Worm (Caenorhabditis elegans) whole organism, L4 larva: ENCODE results near the gene T24B8.7.

Experiments
- D1046.2 ChIP-seq: fragments of 200-800 bp; sonication (Bioruptor generic); IDR thresholded peaks from 2 replicates; pipeline ENCODE4 v1.3.6; 2022; ENCODE audit warnings: missing genetic modification characterization, missing compliant biosample characterization
- F10B5.3 ChIP-seq: sonication (generic microtip); optimal IDR thresholded peaks from 2 replicates; lab custom pipeline; 2016; ENCODE audit warnings: mild to moderate bottlenecking, missing genetic modification characterization, missing compliant biosample characterization
- F26F4.8 ChIP-seq: fragments of 200-800 bp; sonication (Bioruptor generic); conservative IDR thresholded peaks from 2 replicates; pipeline ENCODE4 v1.3.6; 2022; ENCODE audit warnings: missing genetic modification characterization, missing compliant biosample characterization
- F37D6.2 ChIP-seq: sonication (generic microtip); optimal IDR thresholded peaks from 2 replicates; lab custom pipeline; 2016; ENCODE audit warnings: mild to moderate bottlenecking, missing genetic modification characterization, missing compliant biosample characterization
- R02D3.7 ChIP-seq: fragments of 150-350 bp; sonication (generic microtip); optimal IDR thresholded peaks from 3 replicates; lab custom pipeline; 2014; ENCODE audit warnings: missing biosample characterization, missing genetic modification characterization
- Y5F2A.4 ChIP-seq: fragments of 200-800 bp; sonication (Bioruptor generic); optimal IDR thresholded peaks from 2 replicates; lab custom pipeline; 2018; ENCODE audit warnings: mild to moderate bottlenecking, missing genetic modification characterization, missing compliant biosample characterization
- ZK337.2 ChIP-seq: fragments of 200-800 bp; sonication (Bioruptor generic); IDR thresholded peaks from 2 replicates; pipeline ENCODE4 v1.3.6; 2022; ENCODE audit warnings: missing genetic modification reagents, missing genetic modification characterization, missing compliant biosample characterization
- aha-1 ChIP-seq: fragments of 150-350 bp; peaks from one replicate; lab custom pipeline; 2014; ENCODE audit warnings: missing biosample characterization, missing genetic modification characterization
- ama-1 ChIP-seq: fragments of 150-350 bp; optimal IDR thresholded peaks from 2 replicates; lab custom pipeline; 2014; ENCODE audit warnings: inconsistent platforms, mixed read lengths
- arid-1 ChIP-seq: fragments of 200-800 bp; sonication (Bioruptor generic); conservative IDR thresholded peaks from 2 replicates; pipeline ENCODE4 v1.3.6; 2022; ENCODE audit warnings: missing genetic modification reagents, missing genetic modification characterization, missing compliant biosample characterization
- ceh-20 ChIP-seq: fragments of 200-800 bp; sonication (Bioruptor generic); IDR thresholded peaks from 2 replicates; pipeline ENCODE4 v1.3.6; 2022; ENCODE audit warnings: missing genetic modification reagents, missing genetic modification characterization, missing compliant biosample characterization
- ceh-28 ChIP-seq: fragments of 150-350 bp; optimal IDR thresholded peaks from 2 replicates; lab custom pipeline; 2014; ENCODE audit warnings: missing biosample characterization, missing genetic modification reagents, missing genetic modification characterization
- daf-12 ChIP-seq: fragments of 150-350 bp; optimal IDR thresholded peaks from 2 replicates; lab custom pipeline; 2014; ENCODE audit warnings: missing biosample characterization, missing genetic modification reagents, missing genetic modification characterization
- daf-16 ChIP-seq, 3 experiments: sonication (generic microtip); optimal IDR thresholded peaks; 2 replicates each; lab custom pipeline; 2016 to 2017; ENCODE audit warnings: missing genetic modification characterization in 3 of 3, missing genetic modification reagents in 3 of 3, mild to moderate bottlenecking in 2 of 3, missing compliant biosample characterization in 2 of 3, missing biosample characterization in 1 of 3, moderate library complexity in 1 of 3
- daf-8 ChIP-seq: fragments of 200-800 bp; sonication (Bioruptor generic); IDR thresholded peaks from 2 replicates; pipeline ENCODE4 v1.3.6; 2022; ENCODE audit warnings: missing genetic modification characterization, missing compliant biosample characterization
- dmd-6 ChIP-seq: fragments of 200-800 bp; sonication (Bioruptor generic); IDR thresholded peaks from 2 replicates; pipeline ENCODE4 v1.3.6; 2022; ENCODE audit warnings: missing genetic modification reagents, missing genetic modification characterization, missing compliant biosample characterization
- duxl-1 ChIP-seq: sonication (generic microtip); optimal IDR thresholded peaks from 2 replicates; lab custom pipeline; 2016; ENCODE audit warnings: mild to moderate bottlenecking, missing genetic modification characterization, moderate library complexity, missing compliant biosample characterization; ENCODE audit not compliant: poor library complexity
- hif-1 ChIP-seq, 2 experiments: sonication (generic microtip); optimal IDR thresholded peaks; 2 replicates each; lab custom pipeline; 2016 to 2017; ENCODE audit warnings: missing compliant biosample characterization in 2 of 2, missing genetic modification characterization in 2 of 2, missing genetic modification reagents in 2 of 2, missing genotype in 2 of 2, mild to moderate bottlenecking in 1 of 2
- hlh-11 ChIP-seq: fragments of 200-800 bp; sonication (Bioruptor generic); optimal IDR thresholded peaks from 2 replicates; lab custom pipeline; 2018; ENCODE audit warnings: mild to moderate bottlenecking, missing genetic modification characterization, missing compliant biosample characterization
- hlh-30 ChIP-seq: sonication (generic microtip); optimal IDR thresholded peaks from 2 replicates; lab custom pipeline; 2017; ENCODE audit warnings: antibody characterized with exemption, mild to moderate bottlenecking, missing genetic modification characterization, missing compliant biosample characterization; ENCODE audit not compliant: insufficient read depth
- lin-1 ChIP-seq: fragments of 200-800 bp; sonication (Bioruptor generic); IDR thresholded peaks from 2 replicates; pipeline ENCODE4 v1.3.6; 2022; ENCODE audit warnings: missing genetic modification reagents, missing genetic modification characterization, missing compliant biosample characterization
- lir-3 ChIP-seq: sonication (generic microtip); optimal IDR thresholded peaks from 2 replicates; lab custom pipeline; 2016; ENCODE audit warnings: mild to moderate bottlenecking, missing genetic modification characterization, missing compliant biosample characterization
- madf-9 ChIP-seq: fragments of 200-800 bp; sonication (Bioruptor generic); conservative IDR thresholded peaks from 2 replicates; pipeline ENCODE4 v1.3.6; 2022; ENCODE audit warnings: missing genetic modification reagents, missing genetic modification characterization, missing compliant biosample characterization
- mdl-1 ChIP-seq, 2 experiments: fragments of 150-350 bp in 1 of 2; sonication (generic microtip) in 1 of 2; optimal IDR thresholded peaks; 2 replicates each; lab custom pipeline; 2014 to 2017; ENCODE audit warnings: missing biosample characterization in 2 of 2, missing genetic modification characterization in 2 of 2
- mep-1 ChIP-seq: fragments of 150-350 bp; sonication (generic microtip); optimal IDR thresholded peaks from 3 replicates; lab custom pipeline; 2014; ENCODE audit warnings: missing biosample characterization, missing genetic modification characterization
- mxl-3 ChIP-seq: fragments of 200-800 bp; sonication (Bioruptor generic); optimal IDR thresholded peaks from 2 replicates; lab custom pipeline; 2018; ENCODE audit warnings: mild to moderate bottlenecking, missing genetic modification characterization, missing compliant biosample characterization
- nhr-102 ChIP-seq: sonication (generic microtip); optimal IDR thresholded peaks from 2 replicates; lab custom pipeline; 2016; ENCODE audit warnings: mild to moderate bottlenecking, missing genetic modification characterization, moderate library complexity, missing compliant biosample characterization
- nhr-11 ChIP-seq: fragments of 150-350 bp; optimal IDR thresholded peaks from 2 replicates; lab custom pipeline; 2014; ENCODE audit warnings: missing biosample characterization, missing genetic modification characterization
- nhr-111 ChIP-seq: fragments of 200-800 bp; sonication (Bioruptor generic); optimal IDR thresholded peaks from 2 replicates; lab custom pipeline; 2018; ENCODE audit warnings: mild to moderate bottlenecking, missing genetic modification characterization, missing compliant biosample characterization
- nhr-237 ChIP-seq: sonication (generic microtip); optimal IDR thresholded peaks from 2 replicates; lab custom pipeline; 2017; ENCODE audit warnings: missing biosample characterization, missing genetic modification characterization
- nhr-28 ChIP-seq: fragments of 150-350 bp; optimal IDR thresholded peaks from 2 replicates; lab custom pipeline; 2014; ENCODE audit warnings: missing biosample characterization, missing genetic modification characterization
- nhr-77 ChIP-seq: fragments of 150-350 bp; optimal IDR thresholded peaks from 2 replicates; lab custom pipeline; 2014; ENCODE audit warnings: missing biosample characterization, missing genetic modification characterization
- php-3 ChIP-seq: fragments of 200-800 bp; sonication (Bioruptor generic); IDR thresholded peaks from 2 replicates; pipeline ENCODE4 v1.3.6; 2022; ENCODE audit warnings: missing genetic modification reagents, missing genetic modification characterization, missing compliant biosample characterization
- pqm-1 ChIP-seq: sonication (generic microtip); optimal IDR thresholded peaks from 2 replicates; lab custom pipeline; 2017; ENCODE audit warnings: missing biosample characterization, missing genetic modification characterization
- skn-1 ChIP-seq: fragments of 150-350 bp; optimal IDR thresholded peaks from 2 replicates; lab custom pipeline; 2014; ENCODE audit warnings: missing biosample characterization, missing genetic modification characterization
- tra-1 ChIP-seq: fragments of 200-800 bp; sonication (Bioruptor generic); IDR thresholded peaks from 2 replicates; pipeline ENCODE4 v1.3.6; 2022; ENCODE audit warnings: missing genetic modification reagents, missing genetic modification characterization, missing compliant biosample characterization
- unc-130 ChIP-seq: sonication (generic microtip); optimal IDR thresholded peaks from 2 replicates; lab custom pipeline; 2016; ENCODE audit warnings: missing genetic modification reagents, missing genetic modification characterization, missing compliant biosample characterization
- unc-62 ChIP-seq, 3 experiments: fragments of 150-350 bp in 1 of 3; sonication (generic microtip); optimal IDR thresholded peaks in 2 of 3; peaks in 1 of 3; 1 replicate in 1 of 3; 2 replicates in 2 of 3; lab custom pipeline; 2014 to 2017; ENCODE audit warnings: missing biosample characterization in 3 of 3, missing genetic modification characterization in 3 of 3, missing genetic modification reagents in 3 of 3, missing genotype in 1 of 3
- zag-1 ChIP-seq: fragments of 150-350 bp; optimal IDR thresholded peaks from 2 replicates; lab custom pipeline; 2014; ENCODE audit warnings: missing biosample characterization, missing genetic modification characterization
- zip-11 ChIP-seq: fragments of 200-800 bp; sonication (Bioruptor generic); IDR thresholded peaks from 2 replicates; pipeline ENCODE4 v1.3.6; 2022; ENCODE audit warnings: missing genetic modification characterization, missing compliant biosample characterization

Gene T24B8.7

ce11 chrII:9083093-9083492 lies 29.6 kb upstream of the T24B8.7 start, which contains the start of gene sysm-1:
TSS of gene sysm-1 (minus strand) at chrII:9083193.
- TF ChIP-seq duxl-1 (tag; lab: Kevin White, UChicago) (no peak), nhr-237 (no peak), hif-1 (tag; optimal IDR thresholded peaks at IDR 0.05; lab: Kevin White, UChicago) (no peak), mep-1 (tag; lab: Kevin White, UChicago) (no peak), zag-1 (no peak), dmd-6 (GFP tag; lab: Robert Waterston, UW) (peak; percentile 27; the same call in 1 of the 2 replicates), daf-8 (GFP tag; lab: Robert Waterston, UW) (no peak), pqm-1 (no peak), R02D3.7 (tag; lab: Kevin White, UChicago) (no peak)

DNA sequence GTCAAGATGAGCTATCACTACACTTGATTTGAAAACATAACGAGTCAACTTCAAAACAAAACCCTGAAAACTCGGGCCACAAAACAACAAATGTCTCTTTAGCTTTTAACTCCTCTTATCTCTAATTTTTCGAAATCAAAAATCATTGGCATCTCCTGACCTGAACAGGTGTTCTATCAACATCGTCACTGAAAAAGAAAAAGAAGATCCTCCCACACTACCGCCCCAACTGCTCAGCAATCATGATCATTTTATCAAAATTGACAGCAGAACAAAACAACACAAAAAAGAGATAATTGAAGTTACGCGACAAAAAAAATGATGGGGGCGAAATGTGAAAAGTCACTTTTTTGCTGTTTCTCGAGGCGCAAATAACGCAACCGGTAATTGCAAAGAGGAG lies 24.9 kb upstream of the T24B8.7 start:
- TF ChIP-seq daf-12 (tag; lab: Kevin White, UChicago) = no peak
- no peak for TF ChIP-seq D1046.2 (GFP tag; lab: Robert Waterston, UW)
- no peak for TF ChIP-seq tra-1 (GFP tag; lab: Robert Waterston, UW)
- TF ChIP-seq zip-11 = no peak
- no peak for TF ChIP-seq F37D6.2 (tag; lab: Kevin White, UChicago)
- TF ChIP-seq pqm-1 = no peak
- TF ChIP-seq daf-16 (GFP tag; optimal IDR thresholded peaks at IDR 0.05; lab: Kevin White, UChicago) = peak in 1 of 2 experiments; percentile 91
- no peak for TF ChIP-seq daf-16 (tag; optimal IDR thresholded peaks at IDR 0.05; lab: Kevin White, UChicago)
- no peak for TF ChIP-seq unc-130
- no peak for TF ChIP-seq nhr-111
- no peak for TF ChIP-seq ceh-28 (tag; lab: Kevin White, UChicago)
- no peak for TF ChIP-seq arid-1 (GFP tag; lab: Robert Waterston, UW)
- TF ChIP-seq ceh-20 (GFP tag; lab: Robert Waterston, UW) = no peak
- no peak for TF ChIP-seq ama-1 (lab: Kevin White, UChicago)
- TF ChIP-seq nhr-237 = no peak
- no peak for TF ChIP-seq lir-3
- TF ChIP-seq mdl-1 (tag; optimal IDR thresholded peaks at IDR 0.05; lab: Kevin White, UChicago) = no peak
- TF ChIP-seq nhr-11 (tag; lab: Kevin White, UChicago) = peak; percentile 24
- no peak for TF ChIP-seq ZK337.2
- TF ChIP-seq nhr-102 (tag; lab: Kevin White, UChicago) = no peak
- TF ChIP-seq php-3 (GFP tag; lab: Robert Waterston, UW) = no peak
- TF ChIP-seq skn-1 (tag; lab: Kevin White, UChicago) = no peak
- no peak for TF ChIP-seq hif-1 (tag; optimal IDR thresholded peaks at IDR 0.05; lab: Kevin White, UChicago)
- TF ChIP-seq nhr-77 (tag; lab: Kevin White, UChicago) = no peak
- TF ChIP-seq hlh-11 (tag; lab: Kevin White, UChicago) = peak; percentile 67
- TF ChIP-seq F10B5.3 (tag; lab: Kevin White, UChicago) = no peak
- TF ChIP-seq unc-62 (GFP tag; optimal IDR thresholded peaks at IDR 0.05 in 1 of 2; lab: Kevin White, UChicago) = peak in 1 of 2 experiments; percentile 97
- no peak for TF ChIP-seq unc-62 (tag; optimal IDR thresholded peaks at IDR 0.05; lab: Kevin White, UChicago)
- TF ChIP-seq Y5F2A.4 (GFP tag; lab: Kevin White, UChicago) = no peak
- TF ChIP-seq F26F4.8 (GFP tag; lab: Robert Waterston, UW) = no peak

- peak; percentile 13 for TF ChIP-seq nhr-28 (tag; lab: Kevin White, UChicago)
- peak; percentile 73 for TF ChIP-seq mxl-3
- TF ChIP-seq mdl-1 (tag; optimal IDR thresholded peaks at IDR 0.05; lab: Kevin White, UChicago) = peak in 1 of 2 experiments; percentile 9
- TF ChIP-seq lin-1 = no peak
- no peak for TF ChIP-seq madf-9 (GFP tag; lab: Robert Waterston, UW)
- TF ChIP-seq pqm-1 = peak; percentile 57
- TF ChIP-seq dmd-6 (GFP tag; lab: Robert Waterston, UW) = peak; percentile 35
- TF ChIP-seq hlh-30 (tag; lab: Kevin White, UChicago) = peak; percentile 53
- peak; percentile 92 for TF ChIP-seq aha-1 (tag; lab: Kevin White, UChicago)
Observed at ce11 chrII:9076098-9076879, 22.8 kb upstream of the T24B8.7 start.
